Worm (Caenorhabditis elegans): ENCODE results near the gene F25D1.8.
A peak's percentile ranks its signal among the peaks of the same experiment; 100 is the strongest.

The F25D1.8 gene

ce11 chrV:10571523-10571922 is 32.3 kb downstream of the F25D1.8 start:
- TF ChIP-seq unc-62 (GFP tag; optimal IDR thresholded peaks at IDR 0.05 in 1 of 2) (peak in 1 of 2 experiments; percentile 71), unc-62 (tag; optimal IDR thresholded peaks at IDR 0.05) (no peak), ceh-28 (tag; optimal IDR thresholded peaks at IDR 0.05) (no peak), nhr-28 (tag; optimal IDR thresholded peaks at IDR 0.05) (peak; percentile 47), aha-1 (tag) (peak; percentile 64)

- no peak for TF ChIP-seq nhr-28 (tag; optimal IDR thresholded peaks at IDR 0.05)
- TF ChIP-seq duxl-1 (tag; optimal IDR thresholded peaks at IDR 0.05; ENCODE audit: poor library complexity), result no peak
- no peak for TF ChIP-seq lin-38 (GFP tag; IDR thresholded peaks at IDR 0.05)
- no peak for TF ChIP-seq egl-43 (GFP tag; IDR thresholded peaks at IDR 0.05)
- no peak for TF ChIP-seq ctbp-1 (GFP tag; IDR thresholded peaks at IDR 0.05)
- no peak for TF ChIP-seq ztf-11 (tag; optimal IDR thresholded peaks at IDR 0.05)
- TF ChIP-seq lin-13 (GFP tag; optimal IDR thresholded peaks at IDR 0.05), result no peak
- TF ChIP-seq ceh-82 (tag; optimal IDR thresholded peaks at IDR 0.05), result no peak
- TF ChIP-seq lir-3 (tag; optimal IDR thresholded peaks at IDR 0.05), result no peak
- no peak for TF ChIP-seq dve-1 (tag; optimal IDR thresholded peaks at IDR 0.05; ENCODE audit: insufficient read depth)
- TF ChIP-seq T26A8.4 (GFP tag; IDR thresholded peaks at IDR 0.05), result no peak
- no peak for TF ChIP-seq nhr-42 (GFP tag; IDR thresholded peaks at IDR 0.05)
Measured at ce11 chrV:10572614-10573013, 33.4 kb downstream of the F25D1.8 start, which contains the start of gene del-6. TSS of gene del-6 (plus strand) at chrV:10572914.

- TF ChIP-seq nhr-48 (tag; optimal IDR thresholded peaks at IDR 0.05) (no peak), unc-62 (GFP tag; optimal IDR thresholded peaks at IDR 0.05 in 1 of 2) (peak in 1 of 2 experiments; percentile 91), unc-62 (tag; optimal IDR thresholded peaks at IDR 0.05) (no peak), lsy-2 (tag; optimal IDR thresholded peaks at IDR 0.05) (no peak), aha-1 (tag) (peak; percentile 32)
Measured at ce11 chrV:10574197-10574596, 35.0 kb downstream of the F25D1.8 start.

- no peak for TF ChIP-seq spr-3 (GFP tag; optimal IDR thresholded peaks at IDR 0.05)
- no peak for TF ChIP-seq snpc-4 (tag; optimal IDR thresholded peaks at IDR 0.05)
- no peak for TF ChIP-seq lin-29 (GFP tag; IDR thresholded peaks at IDR 0.05)
- TF ChIP-seq tra-1 (GFP tag; IDR thresholded peaks at IDR 0.05), result no peak
- TF ChIP-seq daf-12 (tag; optimal IDR thresholded peaks at IDR 0.05), result no peak
- no peak for TF ChIP-seq rbr-2 (tag; optimal IDR thresholded peaks at IDR 0.05)
- TF ChIP-seq sdz-12 (GFP tag; optimal IDR thresholded peaks at IDR 0.05), result no peak
Measured at ce11 chrV:10576319-10576718, 37.1 kb downstream of the F25D1.8 start, which contains the start of gene vps-54. TSS of gene vps-54 (minus strand) at chrV:10576419.

ce11 chrV:10578226-10578625 is 39.0 kb downstream of the F25D1.8 start, which contains the start of gene mics-1:
TSS of gene mics-1 (minus strand) at chrV:10578326.
- TF ChIP-seq ztf-11 (tag; optimal IDR thresholded peaks at IDR 0.05), result no peak
- TF ChIP-seq daf-19 (GFP tag; conservative IDR thresholded peaks at IDR 0.05), result 0 out of 2 replicates have a peak, but pooled peaks have one; percentile 27

ce11 chrV:10578938-10579337 is 39.7 kb downstream of the F25D1.8 start, which contains the start of the genes erh-1 and lpd-9:
TSS of gene erh-1 (minus strand) at chrV:10579141.
TSS of gene lpd-9 (plus strand) at chrV:10579305.
- TF ChIP-seq F49E8.2 (tag; optimal IDR thresholded peaks at IDR 0.05; ENCODE audit: borderline replicate concordance) (peak; percentile 33), dpl-1 (GFP tag; optimal IDR thresholded peaks at IDR 0.05) (peak; percentile 80), dmd-6 (GFP tag; IDR thresholded peaks at IDR 0.05) (peak; percentile 73), rbr-2 (tag; optimal IDR thresholded peaks at IDR 0.05) (peak; percentile 77), lin-29 (GFP tag; IDR thresholded peaks at IDR 0.05) (no peak), nhr-28 (tag; optimal IDR thresholded peaks at IDR 0.05) (peak; percentile 7), dve-1 (tag; optimal IDR thresholded peaks at IDR 0.05; ENCODE audit: insufficient read depth) (peak; percentile 69), nhr-237 (tag; optimal IDR thresholded peaks at IDR 0.05) (no peak), unc-130 (GFP tag; optimal IDR thresholded peaks at IDR 0.05) (peak; percentile 19), nhr-11 (tag; optimal IDR thresholded peaks at IDR 0.05) (peak; percentile 13), mdt-29 (GFP tag; IDR thresholded peaks at IDR 0.05) (0 out of 2 replicates have a peak, but pooled peaks have one; percentile 29), F10B5.3 (tag; optimal IDR thresholded peaks at IDR 0.05) (peak; percentile 49), duxl-1 (tag; optimal IDR thresholded peaks at IDR 0.05; ENCODE audit: poor library complexity) (peak; percentile 66), R02D3.7 (tag; optimal IDR thresholded peaks at IDR 0.05) (no peak), zfp-2 (tag; optimal IDR thresholded peaks at IDR 0.05) (peak; percentile 20), mdl-1 (tag; optimal IDR thresholded peaks at IDR 0.05) (peak in 1 of 2 experiments; percentile 32), nhr-48 (tag; optimal IDR thresholded peaks at IDR 0.05) (peak; percentile 66), lin-15B (tag; optimal IDR thresholded peaks at IDR 0.05) (no peak), tra-1 (GFP tag; IDR thresholded peaks at IDR 0.05) (peak; percentile 42; the same call in 1 of the 2 replicates), F44E2.7 (GFP tag; IDR thresholded peaks at IDR 0.05) (no peak), zip-11 (GFP tag; IDR thresholded peaks at IDR 0.05) (no peak), hlh-11 (tag; optimal IDR thresholded peaks at IDR 0.05) (peak; percentile 69), spr-1 (tag; optimal IDR thresholded peaks at IDR 0.05) (peak; percentile 52)

Measured in whole organism, L4 larva.